Fruit fly (Drosophila melanogaster) whole organism, embryonic: Measurements from ENCODE around the gene Dhps.

ENCODE experiments used
- B-H1 ChIP-seq: fragments of 200-800 bp; sonication (Bioruptor generic); IDR thresholded peaks from 3 replicates; pipeline ENCODE4 v1.3.6; 2022; ENCODE audit warnings: missing biosample characterization, missing genetic modification characterization
- BEAF-32 ChIP-seq: fragments of 200-800 bp; sonication (Bioruptor generic); optimal IDR thresholded peaks from 3 replicates; lab custom pipeline; 2017; ENCODE audit warnings: missing biosample characterization, missing genetic modification characterization, mild to moderate bottlenecking, moderate library complexity, missing genetic modification reagents
- CG10462 ChIP-seq: fragments of 200-800 bp; sonication (Bioruptor generic); optimal IDR thresholded peaks from 2 replicates; lab custom pipeline; 2016; ENCODE audit warnings: missing biosample characterization, missing genetic modification characterization
- CG13894 ChIP-seq: fragments of 200-800 bp; sonication (Bioruptor generic); optimal IDR thresholded peaks from 3 replicates; lab custom pipeline; 2018; ENCODE audit warnings: missing biosample characterization, mild to moderate bottlenecking, missing genetic modification characterization, moderate library complexity
- CG14050 ChIP-seq: fragments of 200-800 bp; sonication (Bioruptor generic); IDR thresholded peaks from 3 replicates; pipeline ENCODE4 v1.3.6; 2022; ENCODE audit warnings: missing biosample characterization, missing genetic modification characterization
- CG1529 ChIP-seq: fragments of 200-800 bp; sonication (Bioruptor generic); optimal IDR thresholded peaks from 3 replicates; lab custom pipeline; 2018; ENCODE audit warnings: missing biosample characterization, missing genetic modification characterization
- CG31224 ChIP-seq: fragments of 200-800 bp; sonication (Bioruptor generic); IDR thresholded peaks from 2 replicates; pipeline ENCODE4 v1.3.6; 2022; ENCODE audit warnings: missing biosample characterization, missing genetic modification characterization
- CG31441 ChIP-seq: fragments of 200-800 bp; sonication (Bioruptor generic); IDR thresholded peaks from 2 replicates; pipeline ENCODE4 v1.3.6; 2022; ENCODE audit warnings: missing biosample characterization, missing genetic modification characterization
- CG4424 ChIP-seq: fragments of 200-800 bp; sonication (Bioruptor generic); optimal IDR thresholded peaks from 3 replicates; lab custom pipeline; 2016; ENCODE audit warnings: missing biosample characterization, missing genetic modification characterization
- CG6765 ChIP-seq: fragments of 200-800 bp; sonication (Bioruptor generic); optimal IDR thresholded peaks from 3 replicates; lab custom pipeline; 2017; ENCODE audit warnings: missing biosample characterization, mild to moderate bottlenecking, missing genetic modification characterization
- CG7372 ChIP-seq: fragments of 200-800 bp; sonication (Bioruptor generic); IDR thresholded peaks from 2 replicates; pipeline ENCODE4 v1.3.6; 2022; ENCODE audit warnings: missing biosample characterization, missing genetic modification characterization
- CG7556 ChIP-seq: fragments of 200-800 bp; sonication (Bioruptor generic); optimal IDR thresholded peaks from 2 replicates; lab custom pipeline; 2017; ENCODE audit warnings: missing biosample characterization, mild to moderate bottlenecking, missing genetic modification characterization
- CG8281 ChIP-seq: fragments of 200-800 bp; sonication (Bioruptor generic); optimal IDR thresholded peaks from 2 replicates; lab custom pipeline; 2018; ENCODE audit warnings: missing biosample characterization, mild to moderate bottlenecking, missing genetic modification characterization, moderate library complexity
- CG9215 ChIP-seq: fragments of 200-800 bp; sonication (Bioruptor generic); IDR thresholded peaks from 2 replicates; pipeline ENCODE4 v1.3.6; 2022; ENCODE audit warnings: missing biosample characterization, missing genetic modification characterization
- CG9932 ChIP-seq: fragments of 200-800 bp; sonication (Bioruptor generic); IDR thresholded peaks from 2 replicates; pipeline ENCODE4 v1.3.6; 2022; ENCODE audit warnings: missing biosample characterization, missing genetic modification characterization
- CTCF ChIP-seq: fragments of 200-800 bp; sonication (Bioruptor generic); optimal IDR thresholded peaks from 2 replicates; lab custom pipeline; 2017; ENCODE audit warnings: missing biosample characterization, mild to moderate bottlenecking, missing genetic modification characterization, moderate library complexity
- CrebB ChIP-seq: fragments of 200-800 bp; sonication (Bioruptor generic); optimal IDR thresholded peaks from 3 replicates; lab custom pipeline; 2018; ENCODE audit warnings: missing biosample characterization, mild to moderate bottlenecking, missing genetic modification characterization
- D ChIP-seq, 2 experiments: fragments of 200-800 bp in 1 of 2; fragments of >200 bp in 1 of 2; sonication (Bioruptor generic) in 1 of 2; optimal IDR thresholded peaks; 2 replicates in 1 of 2; 3 replicates in 1 of 2; lab custom pipeline; 2017; ENCODE audit warnings: mild to moderate bottlenecking in 1 of 2, missing biosample characterization in 1 of 2, missing genetic modification characterization in 1 of 2, missing genetic modification reagents in 1 of 2
- Dfd ChIP-seq, 2 experiments: fragments of >200 bp; optimal IDR thresholded peaks; 2 replicates each; lab custom pipeline; 2017; ENCODE audit warnings: missing biosample characterization in 2 of 2, missing genetic modification characterization in 2 of 2
- Dip2 ChIP-seq: fragments of 200-800 bp; sonication (Bioruptor generic); IDR thresholded peaks from 2 replicates; pipeline ENCODE4 v1.3.6; 2022; ENCODE audit warnings: missing biosample characterization, missing genetic modification characterization
- GATAe ChIP-seq: fragments of 200-800 bp; sonication (Bioruptor generic); conservative IDR thresholded peaks from 2 replicates; pipeline ENCODE4 v1.3.6; 2022; ENCODE audit warnings: missing biosample characterization, missing genetic modification characterization
- HmgD ChIP-seq: fragments of 200-800 bp; sonication (Bioruptor generic); optimal IDR thresholded peaks from 3 replicates; lab custom pipeline; 2016; ENCODE audit warnings: missing biosample characterization, missing genetic modification characterization
- Lpt ChIP-seq: fragments of >200 bp; optimal IDR thresholded peaks from 2 replicates; lab custom pipeline; 2018; ENCODE audit warnings: missing biosample characterization, missing genetic modification characterization
- Mes4 ChIP-seq: fragments of 200-800 bp; sonication (Bioruptor generic); optimal IDR thresholded peaks from 2 replicates; lab custom pipeline; 2016; ENCODE audit warnings: missing biosample characterization, missing genetic modification characterization
- Oaz ChIP-seq: fragments of 200-800 bp; sonication (Bioruptor generic); IDR thresholded peaks from 2 replicates; pipeline ENCODE4 v1.3.6; 2022; ENCODE audit warnings: missing biosample characterization, missing genetic modification characterization
- Scr ChIP-seq: fragments of 200-800 bp; sonication (Bioruptor generic); IDR thresholded peaks from 2 replicates; pipeline ENCODE4 v1.3.6; 2022; ENCODE audit warnings: missing biosample characterization, missing genetic modification characterization; ENCODE audit not compliant: partially characterized antibody
- Sox100B ChIP-seq: fragments of 200-800 bp; sonication (Bioruptor generic); optimal IDR thresholded peaks from 3 replicates; lab custom pipeline; 2018; ENCODE audit warnings: missing biosample characterization, mild to moderate bottlenecking, missing genetic modification characterization
- Sry-δ ChIP-seq: fragments of 200-800 bp; sonication (Bioruptor generic); optimal IDR thresholded peaks from 2 replicates; lab custom pipeline; 2016; ENCODE audit warnings: missing biosample characterization, missing genetic modification characterization
- Usf ChIP-seq: fragments of 200-800 bp; sonication (Bioruptor generic); optimal IDR thresholded peaks from 2 replicates; lab custom pipeline; 2017; ENCODE audit warnings: missing genotype, missing biosample characterization, missing genetic modification characterization
- bcd ChIP-seq: fragments of 200-800 bp; sonication (Bioruptor generic); optimal IDR thresholded peaks from 2 replicates; lab custom pipeline; 2017; ENCODE audit warnings: missing biosample characterization, mild to moderate bottlenecking, missing genetic modification characterization
- crol ChIP-seq: fragments of 200-800 bp; sonication (Bioruptor generic); IDR thresholded peaks from 2 replicates; pipeline ENCODE4 v1.3.6; 2022; ENCODE audit warnings: missing biosample characterization, missing genetic modification characterization
- crp ChIP-seq, 2 experiments: fragments of 200-800 bp; sonication (Bioruptor generic); optimal IDR thresholded peaks; 2 replicates in 1 of 2; 3 replicates in 1 of 2; lab custom pipeline; 2017; ENCODE audit warnings: missing biosample characterization in 2 of 2, missing genetic modification characterization in 2 of 2, mild to moderate bottlenecking in 1 of 2, moderate library complexity in 1 of 2
- da ChIP-seq: fragments of 200-800 bp; sonication (Bioruptor generic); optimal IDR thresholded peaks from 2 replicates; lab custom pipeline; 2016; ENCODE audit warnings: missing biosample characterization, missing genetic modification characterization
- dysf ChIP-seq: fragments of 200-800 bp; sonication (Bioruptor generic); IDR thresholded peaks from 3 replicates; pipeline ENCODE4 v1.3.6; 2022; ENCODE audit warnings: missing biosample characterization, missing genetic modification characterization
- eyg ChIP-seq: fragments of 200-800 bp; sonication (Bioruptor generic); optimal IDR thresholded peaks from 3 replicates; lab custom pipeline; 2016; ENCODE audit warnings: missing biosample characterization, missing genetic modification characterization
- fru ChIP-seq: fragments of >200 bp; optimal IDR thresholded peaks from 2 replicates; lab custom pipeline; 2017
- ftz-f1 ChIP-seq: fragments of 200-800 bp; sonication (Bioruptor generic); optimal IDR thresholded peaks from 2 replicates; lab custom pipeline; 2016; ENCODE audit warnings: missing biosample characterization, missing genetic modification characterization
- h ChIP-seq: fragments of >200 bp; optimal IDR thresholded peaks from 2 replicates; lab custom pipeline; 2017
- hbn ChIP-seq: fragments of 200-800 bp; sonication (Bioruptor generic); IDR thresholded peaks from 2 replicates; pipeline ENCODE4 v1.3.6; 2022; ENCODE audit warnings: missing biosample characterization, missing genetic modification characterization; ENCODE audit not compliant: partially characterized antibody
- kay ChIP-seq: fragments of 200-800 bp; sonication (Bioruptor generic); optimal IDR thresholded peaks from 2 replicates; lab custom pipeline; 2016; ENCODE audit warnings: missing biosample characterization, missing genetic modification characterization
- lov ChIP-seq, 2 experiments: fragments of 200-800 bp in 1 of 2; fragments of >200 bp in 1 of 2; sonication (Bioruptor generic) in 1 of 2; IDR thresholded peaks in 1 of 2; optimal IDR thresholded peaks in 1 of 2; 2 replicates in 1 of 2; 3 replicates in 1 of 2; pipeline versions ENCODE4 v1.3.6 to Lab custom; 2017 to 2022; ENCODE audit warnings: missing biosample characterization in 1 of 2, missing genetic modification characterization in 1 of 2
- nau ChIP-seq: fragments of 200-800 bp; sonication (Bioruptor generic); optimal IDR thresholded peaks from 3 replicates; lab custom pipeline; 2017; ENCODE audit warnings: missing biosample characterization, mild to moderate bottlenecking, missing genetic modification characterization, missing genetic modification reagents
- nerfin-2 ChIP-seq: fragments of 200-800 bp; sonication (Bioruptor generic); IDR thresholded peaks from 2 replicates; pipeline ENCODE4 v1.3.6; 2022; ENCODE audit warnings: missing biosample characterization, missing genetic modification characterization; ENCODE audit not compliant: partially characterized antibody
- onecut ChIP-seq: fragments of 200-800 bp; sonication (Bioruptor generic); IDR thresholded peaks from 2 replicates; pipeline ENCODE4 v1.3.6; 2022; ENCODE audit warnings: missing biosample characterization, missing genetic modification characterization
- prd ChIP-seq, 3 experiments: fragments of >200 bp in 2 of 3; fragments of 200-800 bp in 1 of 3; sonication (Bioruptor generic) in 1 of 3; optimal IDR thresholded peaks in 2 of 3; IDR thresholded peaks in 1 of 3; 2 replicates in 2 of 3; 3 replicates in 1 of 3; pipeline versions ENCODE4 v1.3.6 to Lab custom; 2017 to 2022; ENCODE audit warnings: missing biosample characterization in 1 of 3, missing genetic modification characterization in 1 of 3
- sna ChIP-seq: fragments of 200-800 bp; sonication (Bioruptor generic); IDR thresholded peaks from 2 replicates; pipeline ENCODE4 v1.3.6; 2022; ENCODE audit warnings: missing biosample characterization, missing genetic modification characterization; ENCODE audit not compliant: partially characterized antibody
- sug ChIP-seq: fragments of 200-800 bp; optimal IDR thresholded peaks from 2 replicates; lab custom pipeline; 2019; ENCODE audit warnings: missing biosample characterization, mild to moderate bottlenecking, missing genetic modification characterization, moderate library complexity
- tgo ChIP-seq: fragments of 200-800 bp; sonication (Bioruptor generic); IDR thresholded peaks from 3 replicates; pipeline ENCODE4 v1.3.6; 2022; ENCODE audit warnings: missing biosample characterization, missing genetic modification characterization

Gene Dhps

dm6 chr3L:8185263-8186227 lies 12.5 kb upstream of the Dhps start (continued):
- TF ChIP-seq CG14050 (GFP tag; lab: Robert Waterston, UW), result 0 out of 3 replicates have a peak, but pooled peaks have one; percentile 16
- no peak for TF ChIP-seq BEAF-32 (GFP tag; lab: Kevin White, UChicago)
- no peak for TF ChIP-seq CG10462
- TF ChIP-seq CG7372 (GFP tag; lab: Robert Waterston, UW), result 0 out of 2 replicates have a peak, but pooled peaks have one; percentile 27
- TF ChIP-seq lov (optimal IDR thresholded peaks at IDR 0.05; lab: Kevin White, UChicago), result no peak
- TF ChIP-seq lov (GFP tag; IDR thresholded peaks at IDR 0.05; lab: Robert Waterston, UW), result no peak
- peak; percentile 38 for TF ChIP-seq CG9215 (GFP tag; lab: Robert Waterston, UW)
- TF ChIP-seq sug, result peak; percentile 100
- TF ChIP-seq B-H1, result no peak; the same call in 2 of the 3 replicates
- no peak for TF ChIP-seq sna (GFP tag; lab: Robert Waterston, UW)
- peak; percentile 4 for TF ChIP-seq CG6765 (GFP tag; lab: Kevin White, UChicago)
- TF ChIP-seq tgo (GFP tag; lab: Robert Waterston, UW), result peak; percentile 51
- peak; percentile 21 for TF ChIP-seq Sry-δ (GFP tag; lab: Kevin White, UChicago)
- no peak for TF ChIP-seq nerfin-2
- peak; percentile 63 for TF ChIP-seq Mes4
- no peak for TF ChIP-seq h
- TF ChIP-seq Lpt (GFP tag; lab: Kevin White, UChicago), result no peak
- 0 out of 2 replicates have a peak, but pooled peaks have one; percentile 13 for TF ChIP-seq Scr
- no peak for TF ChIP-seq CG8281
- peak; percentile 43 for TF ChIP-seq kay (GFP tag; lab: Kevin White, UChicago)
- TF ChIP-seq crp (GFP tag; optimal IDR thresholded peaks at IDR 0.05; lab: Kevin White, UChicago), result no peak
- TF ChIP-seq nau (GFP tag; lab: Kevin White, UChicago), result no peak
- TF ChIP-seq hbn (GFP tag; lab: Robert Waterston, UW), result no peak
- TF ChIP-seq da (GFP tag; lab: Kevin White, UChicago), result no peak
- peak; percentile 34 for TF ChIP-seq bcd
- TF ChIP-seq CG1529, result peak; percentile 2
- TF ChIP-seq HmgD (GFP tag; lab: Kevin White, UChicago), result peak; percentile 49
- TF ChIP-seq crol (GFP tag; lab: Robert Waterston, UW), result peak; percentile 39; the same call in 1 of the 2 replicates
- TF ChIP-seq fru (lab: Kevin White, UChicago), result no peak
- TF ChIP-seq onecut (GFP tag; lab: Robert Waterston, UW), result no peak
- TF ChIP-seq CG31224 (GFP tag; lab: Robert Waterston, UW), result 0 out of 2 replicates have a peak, but pooled peaks have one; percentile 16
- peak; percentile 6 for TF ChIP-seq Sox100B (GFP tag; lab: Kevin White, UChicago)
- TF ChIP-seq CG7556 (GFP tag; lab: Kevin White, UChicago), result peak; percentile 38
- TF ChIP-seq Dip2, result no peak
- no peak for TF ChIP-seq prd (optimal IDR thresholded peaks at IDR 0.05; lab: Kevin White, UChicago)
- peak; percentile 60 for TF ChIP-seq prd (GFP tag; IDR thresholded peaks at IDR 0.05; lab: Robert Waterston, UW)
- peak; percentile 59 for TF ChIP-seq eyg (GFP tag; lab: Kevin White, UChicago)
- TF ChIP-seq CTCF (GFP tag; lab: Kevin White, UChicago), result no peak
- TF ChIP-seq Usf (GFP tag; lab: Kevin White, UChicago), result no peak
- peak; percentile 2 for TF ChIP-seq D (optimal IDR thresholded peaks at IDR 0.05; lab: Kevin White, UChicago)
- peak; percentile 22 for TF ChIP-seq D (GFP tag; optimal IDR thresholded peaks at IDR 0.05; lab: Kevin White, UChicago)
- TF ChIP-seq CG9932 (GFP tag; lab: Robert Waterston, UW), result peak; percentile 62
- TF ChIP-seq Dfd (GFP tag; optimal IDR thresholded peaks at IDR 0.05; lab: Kevin White, UChicago), result no peak
- TF ChIP-seq dysf (GFP tag; lab: Robert Waterston, UW), result peak; percentile 75
- peak; percentile 48 for TF ChIP-seq CrebB (tag; lab: Kevin White, UChicago)
- 0 out of 2 replicates have a peak, but pooled peaks have one; percentile 30 for TF ChIP-seq Oaz (GFP tag; lab: Robert Waterston, UW)
- TF ChIP-seq CG4424 (GFP tag; lab: Kevin White, UChicago), result peak; percentile 43
- peak; percentile 64 for TF ChIP-seq ftz-f1 (GFP tag; lab: Kevin White, UChicago)
- peak; percentile 71; the same call in 1 of the 2 replicates for TF ChIP-seq GATAe (GFP tag; lab: Robert Waterston, UW)
- TF ChIP-seq CG13894 (tag; lab: Kevin White, UChicago), result no peak
- TF ChIP-seq CG31441, result peak; percentile 51
